Worm (Caenorhabditis elegans) whole organism, L4 larva: Measurements from ENCODE around the gene bath-36.

Experiments
- F37D6.2 ChIP-seq: sonication (generic microtip); optimal IDR thresholded peaks from 2 replicates; lab custom pipeline; 2016; ENCODE audit warnings: mild to moderate bottlenecking, missing genetic modification characterization, missing compliant biosample characterization
- R02D3.7 ChIP-seq: fragments of 150-350 bp; sonication (generic microtip); optimal IDR thresholded peaks from 3 replicates; lab custom pipeline; 2014; ENCODE audit warnings: missing biosample characterization, missing genetic modification characterization
- Y105C5A.15 ChIP-seq: fragments of 200-800 bp; sonication (Bioruptor generic); IDR thresholded peaks from 2 replicates; pipeline ENCODE4 v1.3.6; 2022; ENCODE audit warnings: missing genetic modification characterization, missing compliant biosample characterization
- Y5F2A.4 ChIP-seq: fragments of 200-800 bp; sonication (Bioruptor generic); optimal IDR thresholded peaks from 2 replicates; lab custom pipeline; 2018; ENCODE audit warnings: mild to moderate bottlenecking, missing genetic modification characterization, missing compliant biosample characterization
- ZK546.5 ChIP-seq, 2 experiments: sonication (generic microtip); optimal IDR thresholded peaks; 2 replicates each; lab custom pipeline; 2017; ENCODE audit warnings: missing biosample characterization in 2 of 2, missing genetic modification characterization in 2 of 2
- aha-1 ChIP-seq: fragments of 150-350 bp; peaks from one replicate; lab custom pipeline; 2014; ENCODE audit warnings: missing biosample characterization, missing genetic modification characterization
- ceh-20 ChIP-seq: fragments of 200-800 bp; sonication (Bioruptor generic); IDR thresholded peaks from 2 replicates; pipeline ENCODE4 v1.3.6; 2022; ENCODE audit warnings: missing genetic modification reagents, missing genetic modification characterization, missing compliant biosample characterization
- ceh-32 ChIP-seq: sonication (generic microtip); optimal IDR thresholded peaks from 2 replicates; lab custom pipeline; 2016; ENCODE audit warnings: mild to moderate bottlenecking, missing genetic modification characterization, missing compliant biosample characterization; ENCODE audit not compliant: poor library complexity
- ceh-44 ChIP-seq: fragments of 200-800 bp; sonication (Bioruptor generic); IDR thresholded peaks from 2 replicates; pipeline ENCODE4 v1.3.6; 2022; ENCODE audit warnings: missing genetic modification reagents, missing genetic modification characterization, missing compliant biosample characterization
- ceh-62 ChIP-seq: sonication (generic microtip); optimal IDR thresholded peaks from 2 replicates; lab custom pipeline; 2017; ENCODE audit warnings: missing biosample characterization, missing genetic modification characterization
- ceh-82 ChIP-seq: sonication (generic microtip); optimal IDR thresholded peaks from 2 replicates; lab custom pipeline; 2017; ENCODE audit warnings: missing biosample characterization, missing genetic modification characterization
- ces-1 ChIP-seq: fragments of 150-350 bp; sonication (generic microtip); optimal IDR thresholded peaks from 4 replicates; lab custom pipeline; 2014; ENCODE audit warnings: missing biosample characterization, missing genetic modification reagents, missing genetic modification characterization
- ctbp-1 ChIP-seq: fragments of 200-800 bp; sonication (Bioruptor generic); IDR thresholded peaks from 2 replicates; pipeline ENCODE4 v1.3.6; 2022; ENCODE audit warnings: missing genetic modification reagents, missing genetic modification characterization, missing compliant biosample characterization
- daf-12 ChIP-seq: fragments of 150-350 bp; optimal IDR thresholded peaks from 2 replicates; lab custom pipeline; 2014; ENCODE audit warnings: missing biosample characterization, missing genetic modification reagents, missing genetic modification characterization
- daf-16 ChIP-seq, 3 experiments: sonication (generic microtip); optimal IDR thresholded peaks; 2 replicates each; lab custom pipeline; 2016 to 2017; ENCODE audit warnings: missing genetic modification characterization in 3 of 3, missing genetic modification reagents in 3 of 3, mild to moderate bottlenecking in 2 of 3, missing compliant biosample characterization in 2 of 3, missing biosample characterization in 1 of 3, moderate library complexity in 1 of 3
- daf-19 ChIP-seq: fragments of 200-800 bp; sonication (Bioruptor generic); conservative IDR thresholded peaks from 2 replicates; pipeline ENCODE4 v1.3.6; 2022; ENCODE audit warnings: missing genetic modification characterization, missing compliant biosample characterization
- dmd-6 ChIP-seq: fragments of 200-800 bp; sonication (Bioruptor generic); IDR thresholded peaks from 2 replicates; pipeline ENCODE4 v1.3.6; 2022; ENCODE audit warnings: missing genetic modification reagents, missing genetic modification characterization, missing compliant biosample characterization
- dmd-8 ChIP-seq: fragments of 200-800 bp; sonication (Bioruptor generic); IDR thresholded peaks from 2 replicates; pipeline ENCODE4 v1.3.6; 2022; ENCODE audit warnings: missing genetic modification characterization, missing compliant biosample characterization
- dpl-1 ChIP-seq: fragments of 150-350 bp; optimal IDR thresholded peaks from 2 replicates; lab custom pipeline; 2014; ENCODE audit warnings: missing biosample characterization, missing genetic modification reagents, missing genetic modification characterization
- duxl-1 ChIP-seq: sonication (generic microtip); optimal IDR thresholded peaks from 2 replicates; lab custom pipeline; 2016; ENCODE audit warnings: mild to moderate bottlenecking, missing genetic modification characterization, moderate library complexity, missing compliant biosample characterization; ENCODE audit not compliant: poor library complexity
- dve-1 ChIP-seq: sonication (generic microtip); optimal IDR thresholded peaks from 2 replicates; lab custom pipeline; 2017; ENCODE audit warnings: antibody characterized with exemption, mild to moderate bottlenecking, missing genetic modification characterization, missing compliant biosample characterization; ENCODE audit not compliant: insufficient read depth
- egl-43 ChIP-seq: fragments of 200-800 bp; sonication (Bioruptor generic); IDR thresholded peaks from 2 replicates; pipeline ENCODE4 v1.3.6; 2022; ENCODE audit warnings: missing genetic modification reagents, missing genetic modification characterization, missing compliant biosample characterization
- fos-1 ChIP-seq: fragments of 150-350 bp; optimal IDR thresholded peaks from 2 replicates; lab custom pipeline; 2014; ENCODE audit warnings: missing biosample characterization, missing genetic modification characterization
- hlh-11 ChIP-seq: fragments of 200-800 bp; sonication (Bioruptor generic); optimal IDR thresholded peaks from 2 replicates; lab custom pipeline; 2018; ENCODE audit warnings: mild to moderate bottlenecking, missing genetic modification characterization, missing compliant biosample characterization
- hmg-1.1 ChIP-seq: fragments of 200-800 bp; sonication (Bioruptor generic); IDR thresholded peaks from 2 replicates; pipeline ENCODE4 v1.3.6; 2022; ENCODE audit warnings: missing genetic modification reagents, missing genetic modification characterization, missing compliant biosample characterization
- jun-1 ChIP-seq: fragments of 150-350 bp; optimal IDR thresholded peaks from 2 replicates; lab custom pipeline; 2014; ENCODE audit warnings: missing biosample characterization, missing genetic modification reagents, missing genetic modification characterization
- lim-7 ChIP-seq: fragments of 200-800 bp; sonication (Bioruptor generic); IDR thresholded peaks from 2 replicates; pipeline ENCODE4 v1.3.6; 2022; ENCODE audit warnings: missing genetic modification characterization, missing compliant biosample characterization
- lin-1 ChIP-seq: fragments of 200-800 bp; sonication (Bioruptor generic); IDR thresholded peaks from 2 replicates; pipeline ENCODE4 v1.3.6; 2022; ENCODE audit warnings: missing genetic modification reagents, missing genetic modification characterization, missing compliant biosample characterization
- lin-13 ChIP-seq: fragments of 150-350 bp; optimal IDR thresholded peaks from 2 replicates; lab custom pipeline; 2014; ENCODE audit warnings: missing biosample characterization, missing genetic modification reagents, missing genetic modification characterization
- lin-29 ChIP-seq: fragments of 200-800 bp; sonication (Bioruptor generic); IDR thresholded peaks from 2 replicates; pipeline ENCODE4 v1.3.6; 2022; ENCODE audit warnings: missing genetic modification reagents, missing genetic modification characterization, missing compliant biosample characterization
- lir-3 ChIP-seq: sonication (generic microtip); optimal IDR thresholded peaks from 2 replicates; lab custom pipeline; 2016; ENCODE audit warnings: mild to moderate bottlenecking, missing genetic modification characterization, missing compliant biosample characterization
- mep-1 ChIP-seq: fragments of 150-350 bp; sonication (generic microtip); optimal IDR thresholded peaks from 3 replicates; lab custom pipeline; 2014; ENCODE audit warnings: missing biosample characterization, missing genetic modification characterization
- mes-2 ChIP-seq: sonication (generic microtip); optimal IDR thresholded peaks from 2 replicates; lab custom pipeline; 2016; ENCODE audit warnings: missing genotype, mild to moderate bottlenecking, missing genetic modification characterization, missing compliant biosample characterization; ENCODE audit not compliant: poor library complexity, severe bottlenecking
- mxl-3 ChIP-seq: fragments of 200-800 bp; sonication (Bioruptor generic); optimal IDR thresholded peaks from 2 replicates; lab custom pipeline; 2018; ENCODE audit warnings: mild to moderate bottlenecking, missing genetic modification characterization, missing compliant biosample characterization
- nhr-102 ChIP-seq: sonication (generic microtip); optimal IDR thresholded peaks from 2 replicates; lab custom pipeline; 2016; ENCODE audit warnings: mild to moderate bottlenecking, missing genetic modification characterization, moderate library complexity, missing compliant biosample characterization
- nhr-237 ChIP-seq: sonication (generic microtip); optimal IDR thresholded peaks from 2 replicates; lab custom pipeline; 2017; ENCODE audit warnings: missing biosample characterization, missing genetic modification characterization
- nhr-25 ChIP-seq: sonication (generic microtip); optimal IDR thresholded peaks from 2 replicates; lab custom pipeline; 2017; ENCODE audit warnings: missing genetic modification characterization, mild to moderate bottlenecking, missing compliant biosample characterization, antibody characterized with exemption, moderate library complexity, borderline replicate concordance; ENCODE audit not compliant: insufficient read depth
- nhr-42 ChIP-seq: fragments of 200-800 bp; sonication (Bioruptor generic); IDR thresholded peaks from 2 replicates; pipeline ENCODE4 v1.3.6; 2022; ENCODE audit warnings: missing genetic modification characterization, missing compliant biosample characterization
- nhr-76 ChIP-seq: fragments of 150-350 bp; optimal IDR thresholded peaks from 2 replicates; lab custom pipeline; 2014; ENCODE audit warnings: missing biosample characterization, missing genetic modification characterization
- nhr-77 ChIP-seq: fragments of 150-350 bp; optimal IDR thresholded peaks from 2 replicates; lab custom pipeline; 2014; ENCODE audit warnings: missing biosample characterization, missing genetic modification characterization
- php-3 ChIP-seq: fragments of 200-800 bp; sonication (Bioruptor generic); IDR thresholded peaks from 2 replicates; pipeline ENCODE4 v1.3.6; 2022; ENCODE audit warnings: missing genetic modification reagents, missing genetic modification characterization, missing compliant biosample characterization
- set-16 ChIP-seq: fragments of 200-800 bp; sonication (Bioruptor generic); IDR thresholded peaks from 2 replicates; pipeline ENCODE4 v1.3.6; 2022; ENCODE audit warnings: missing genetic modification reagents, missing genetic modification characterization, missing compliant biosample characterization
- spr-1 ChIP-seq: sonication (generic microtip); optimal IDR thresholded peaks from 2 replicates; lab custom pipeline; 2016; ENCODE audit warnings: mild to moderate bottlenecking, missing genetic modification characterization, missing compliant biosample characterization
- tra-1 ChIP-seq: fragments of 200-800 bp; sonication (Bioruptor generic); IDR thresholded peaks from 2 replicates; pipeline ENCODE4 v1.3.6; 2022; ENCODE audit warnings: missing genetic modification reagents, missing genetic modification characterization, missing compliant biosample characterization
- unc-62 ChIP-seq, 3 experiments: fragments of 150-350 bp in 1 of 3; sonication (generic microtip); optimal IDR thresholded peaks in 2 of 3; peaks in 1 of 3; 1 replicate in 1 of 3; 2 replicates in 2 of 3; lab custom pipeline; 2014 to 2017; ENCODE audit warnings: missing biosample characterization in 3 of 3, missing genetic modification characterization in 3 of 3, missing genetic modification reagents in 3 of 3, missing genotype in 1 of 3
- vab-7 ChIP-seq: fragments of 200-800 bp; sonication (Bioruptor generic); IDR thresholded peaks from 2 replicates; pipeline ENCODE4 v1.3.6; 2022; ENCODE audit warnings: missing genetic modification reagents, missing genetic modification characterization, missing compliant biosample characterization
- zag-1 ChIP-seq: fragments of 150-350 bp; optimal IDR thresholded peaks from 2 replicates; lab custom pipeline; 2014; ENCODE audit warnings: missing biosample characterization, missing genetic modification characterization
- zip-2 ChIP-seq: fragments of 150-350 bp; optimal IDR thresholded peaks from 2 replicates; lab custom pipeline; 2014; ENCODE audit warnings: missing biosample characterization, missing genetic modification characterization

bath-36 gene

ce11 chrV:15186259-15186927 is 1.3 kb upstream of the bath-36 start, which contains the start of gene Y75B12B.3 (continued):
- TF ChIP-seq ces-1 (GFP tag; lab: Kevin White, UChicago) (no peak), zag-1 (no peak), ceh-20 (no peak), nhr-42 (GFP tag; lab: Robert Waterston, UW) (no peak), R02D3.7 (no peak)

- TF ChIP-seq duxl-1 (tag; lab: Kevin White, UChicago) (peak; percentile 51), lir-3 (tag; lab: Kevin White, UChicago) (no peak), unc-62 (GFP tag; optimal IDR thresholded peaks at IDR 0.05 in 1 of 2; lab: Kevin White, UChicago) (peak in 1 of 2 experiments; percentile 85), unc-62 (tag; optimal IDR thresholded peaks at IDR 0.05; lab: Kevin White, UChicago) (no peak), tra-1 (no peak), mxl-3 (GFP tag; lab: Kevin White, UChicago) (no peak), dve-1 (peak; percentile 92), lin-1 (GFP tag; lab: Robert Waterston, UW) (no peak), F37D6.2 (tag; lab: Kevin White, UChicago) (peak; percentile 45), ceh-82 (no peak), ceh-62 (no peak), nhr-25 (peak; percentile 28), dmd-6 (GFP tag; lab: Robert Waterston, UW) (peak; percentile 66), mes-2 (tag; lab: Kevin White, UChicago) (peak; percentile 92), php-3 (no peak), dmd-8 (GFP tag; lab: Robert Waterston, UW) (no peak), nhr-76 (tag; lab: Kevin White, UChicago) (no peak), dpl-1 (GFP tag; lab: Kevin White, UChicago) (peak; percentile 99), hmg-1.1 (peak; percentile 55), Y5F2A.4 (GFP tag; lab: Kevin White, UChicago) (no peak), Y105C5A.15 (no peak), spr-1 (tag; lab: Kevin White, UChicago) (no peak), hlh-11 (tag; lab: Kevin White, UChicago) (peak; percentile 73), ZK546.5 (tag; optimal IDR thresholded peaks at IDR 0.05; lab: Kevin White, UChicago) (no peak), ces-1 (GFP tag; lab: Kevin White, UChicago) (no peak), jun-1 (tag; lab: Kevin White, UChicago) (no peak), lin-29 (GFP tag; lab: Robert Waterston, UW) (no peak), vab-7 (GFP tag; lab: Robert Waterston, UW) (no peak), ctbp-1 (GFP tag; lab: Robert Waterston, UW) (peak; percentile 67), egl-43 (GFP tag; lab: Robert Waterston, UW) (no peak), daf-16 (GFP tag; optimal IDR thresholded peaks at IDR 0.05; lab: Kevin White, UChicago) (peak in 1 of 2 experiments; percentile 35), daf-16 (tag; optimal IDR thresholded peaks at IDR 0.05; lab: Kevin White, UChicago) (peak; percentile 65), lin-13 (GFP tag; lab: Kevin White, UChicago) (no peak), ceh-32 (tag; lab: Kevin White, UChicago) (no peak), lim-7 (no peak), fos-1 (tag; lab: Kevin White, UChicago) (no peak), nhr-102 (peak; percentile 41), ceh-44 (GFP tag; lab: Robert Waterston, UW) (no peak), zip-2 (tag; lab: Kevin White, UChicago) (no peak), nhr-237 (no peak), daf-19 (no peak), set-16 (GFP tag; lab: Robert Waterston, UW) (no peak), aha-1 (peak; percentile 18), daf-12 (tag; lab: Kevin White, UChicago) (no peak), mep-1 (tag; lab: Kevin White, UChicago) (peak; percentile 86), nhr-77 (tag; lab: Kevin White, UChicago) (peak; percentile 82)
Measured at ce11 chrV:15189567-15189966, 1.9 kb downstream of the bath-36 start, which contains the start of gene cyn-3. TSS of gene cyn-3 (plus strand) at chrV:15189927.
